Fruit fly (Drosophila melanogaster): Measurements from ENCODE around the gene rg.

Gene rg

dm6 chrX:5143810-5144209 lies 58.3 kb downstream of the rg start (continued):
- TF ChIP-seq CG8119 (GFP tag; IDR thresholded peaks at IDR 0.05) (0 out of 3 replicates have a peak, but pooled peaks have one; percentile 29), OdsH (GFP tag; optimal IDR thresholded peaks at IDR 0.05) (no peak), CG8632 (GFP tag; optimal IDR thresholded peaks at IDR 0.05) (no peak), Eip75B (GFP tag; optimal IDR thresholded peaks at IDR 0.05) (peak; percentile 1), Ets96B (tag; optimal IDR thresholded peaks at IDR 0.05) (no peak), CG3032 (tag; optimal IDR thresholded peaks at IDR 0.05) (peak; percentile 0), CG11902 (GFP tag; optimal IDR thresholded peaks at IDR 0.05) (no peak), Met (GFP tag; optimal IDR thresholded peaks at IDR 0.05) (no peak), pdm3 (GFP tag; optimal IDR thresholded peaks at IDR 0.05) (peak; percentile 18), Sox102F (GFP tag; optimal IDR thresholded peaks at IDR 0.05) (no peak), dsx (GFP tag; optimal IDR thresholded peaks at IDR 0.05; ENCODE audit: poor library complexity, severe bottlenecking) (no peak), CG6792 (GFP tag; optimal IDR thresholded peaks at IDR 0.05) (no peak), CG10669 (GFP tag; optimal IDR thresholded peaks at IDR 0.05) (peak; percentile 12), CG31627 (GFP tag; optimal IDR thresholded peaks at IDR 0.05) (no peak), CG10631 (GFP tag; optimal IDR thresholded peaks at IDR 0.05) (peak; percentile 1), CG15336 (GFP tag; IDR thresholded peaks at IDR 0.05) (peak; percentile 41; the same call in 1 of the 2 replicates), fkh (GFP tag; optimal IDR thresholded peaks at IDR 0.05) (no peak)

DNA sequence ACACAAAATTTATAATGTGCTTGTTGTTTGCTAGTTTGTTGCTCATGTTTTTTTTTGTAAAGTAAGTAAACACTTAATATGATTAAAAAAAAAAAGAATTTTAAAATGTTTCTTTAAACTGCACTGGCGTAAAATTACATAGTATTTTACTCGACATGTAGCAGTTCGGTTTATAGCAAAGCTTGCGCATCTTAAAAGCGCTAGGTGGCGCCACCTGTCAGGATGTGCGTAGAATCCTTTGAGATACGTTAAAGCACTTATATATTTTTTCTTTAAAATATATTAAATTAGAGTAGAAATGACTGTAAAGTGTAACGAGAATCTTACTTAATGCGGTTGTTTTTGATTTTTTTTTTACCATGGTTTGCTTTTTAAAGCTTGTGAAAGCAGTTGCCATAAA lies 67.3 kb downstream of the rg start:
- TF ChIP-seq CG1621 (tag; optimal IDR thresholded peaks at IDR 0.05), result no peak
- TF ChIP-seq CG6808 (GFP tag; optimal IDR thresholded peaks at IDR 0.05), result no peak
- no peak for TF ChIP-seq fd85E (GFP tag; optimal IDR thresholded peaks at IDR 0.05)
- TF ChIP-seq cyc (GFP tag; optimal IDR thresholded peaks at IDR 0.05), result no peak
- TF ChIP-seq ss (GFP tag; optimal IDR thresholded peaks at IDR 0.05), result no peak
- no peak for TF ChIP-seq CG6792 (GFP tag; optimal IDR thresholded peaks at IDR 0.05)
- TF ChIP-seq Eip93F (GFP tag; optimal IDR thresholded peaks at IDR 0.05), result no peak

DNA sequence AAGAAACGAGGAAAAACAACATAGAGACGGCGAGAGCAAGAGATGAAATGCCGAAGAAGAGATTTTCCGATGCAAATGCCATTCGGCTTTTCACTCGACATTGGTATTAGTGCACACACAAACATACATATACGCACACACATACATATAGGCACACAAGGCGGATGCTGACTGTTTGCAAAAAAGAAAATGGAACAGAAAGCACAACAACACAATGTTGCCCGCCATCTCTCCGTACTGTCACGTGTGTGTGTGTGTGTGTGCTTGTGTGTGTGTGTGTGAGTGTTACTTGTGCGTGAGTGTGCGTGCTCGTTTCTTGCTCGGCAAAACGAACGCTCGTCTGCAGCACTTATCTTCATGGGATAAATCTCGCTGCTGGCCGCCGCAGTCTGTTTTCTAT lies 79.4 kb downstream of the rg start:
- TF ChIP-seq topi (GFP tag; optimal IDR thresholded peaks at IDR 0.05) (no peak), CG15336 (GFP tag; IDR thresholded peaks at IDR 0.05) (no peak), CG3032 (tag; optimal IDR thresholded peaks at IDR 0.05) (no peak), spab (GFP tag; optimal IDR thresholded peaks at IDR 0.05) (no peak), CG16779 (tag; optimal IDR thresholded peaks at IDR 0.05) (no peak), CG34406 (GFP tag; optimal IDR thresholded peaks at IDR 0.05) (no peak), esn (GFP tag; optimal IDR thresholded peaks at IDR 0.05) (no peak), Sox14 (GFP tag; optimal IDR thresholded peaks at IDR 0.05) (no peak), vri (GFP tag; optimal IDR thresholded peaks at IDR 0.05) (no peak), CG6276 (GFP tag; optimal IDR thresholded peaks at IDR 0.05) (no peak), CG3919 (GFP tag; optimal IDR thresholded peaks at IDR 0.05) (no peak)

DNA sequence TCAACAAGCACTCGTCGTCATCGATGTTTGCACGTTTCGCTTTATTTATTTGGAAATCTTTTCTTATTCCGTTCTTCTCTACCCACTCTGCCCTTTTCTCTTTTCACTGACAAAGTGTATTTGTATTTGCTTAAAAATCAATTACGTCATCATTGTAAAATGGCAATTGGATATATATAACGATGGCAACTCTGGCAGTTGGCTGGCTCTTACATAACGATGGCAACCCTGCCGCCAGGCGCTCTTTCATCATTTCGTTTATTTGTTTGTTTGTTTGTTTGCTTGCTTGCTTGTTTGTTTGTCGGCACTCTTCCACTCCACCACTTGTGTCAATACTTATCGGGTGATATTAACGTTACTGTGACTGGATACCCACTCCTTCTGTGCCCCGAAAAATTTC lies 82.6 kb downstream of the rg start:
- TF ChIP-seq lz (GFP tag; optimal IDR thresholded peaks at IDR 0.05) (no peak), Hr38 (GFP tag; optimal IDR thresholded peaks at IDR 0.05) (no peak), fkh (GFP tag; optimal IDR thresholded peaks at IDR 0.05) (peak; percentile 4)

DNA sequence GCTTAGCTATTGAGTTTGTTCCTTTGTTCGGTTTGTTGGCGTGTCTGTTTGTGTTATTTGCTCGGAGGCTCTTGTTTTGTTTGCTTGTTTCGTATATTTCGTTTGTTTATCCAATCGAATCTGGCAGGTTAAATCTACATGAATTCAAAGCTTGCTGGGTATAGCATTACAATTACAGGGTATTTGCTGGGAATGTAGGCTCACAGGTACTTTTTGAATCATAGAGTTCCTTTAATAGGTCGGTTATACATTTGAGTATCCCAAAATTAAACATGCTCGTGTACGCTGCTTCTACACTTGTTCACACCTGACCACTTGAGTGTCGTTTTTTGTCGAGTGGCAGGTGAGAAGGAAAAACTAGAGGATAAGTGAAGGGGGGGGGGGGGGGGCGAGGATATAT lies 96.7 kb downstream of the rg start, which contains the start of gene CG5062:
Gene CG5062 (minus strand): TSS at position 101 of the 400 bp plus-strand sequence.
- TF ChIP-seq CG6163 (GFP tag; IDR thresholded peaks at IDR 0.05) (no peak), CG9139 (GFP tag; optimal IDR thresholded peaks at IDR 0.05) (no peak), CG10631 (GFP tag; optimal IDR thresholded peaks at IDR 0.05) (no peak), CG6276 (GFP tag; optimal IDR thresholded peaks at IDR 0.05) (no peak), CG6854 (GFP tag; optimal IDR thresholded peaks at IDR 0.05) (no peak), Sox102F (GFP tag; optimal IDR thresholded peaks at IDR 0.05) (no peak), net (GFP tag; optimal IDR thresholded peaks at IDR 0.05) (no peak), CG34406 (GFP tag; optimal IDR thresholded peaks at IDR 0.05) (no peak), cyc (GFP tag; optimal IDR thresholded peaks at IDR 0.05) (no peak), Eip93F (GFP tag; optimal IDR thresholded peaks at IDR 0.05) (no peak), spab (GFP tag; optimal IDR thresholded peaks at IDR 0.05) (no peak), ss (GFP tag; optimal IDR thresholded peaks at IDR 0.05) (no peak), Ets21C (GFP tag; optimal IDR thresholded peaks at IDR 0.05) (no peak), CG1621 (tag; optimal IDR thresholded peaks at IDR 0.05) (no peak), Blimp-1 (GFP tag; optimal IDR thresholded peaks at IDR 0.05) (no peak), Lpt (GFP tag; optimal IDR thresholded peaks at IDR 0.05) (no peak), CG16779 (tag; optimal IDR thresholded peaks at IDR 0.05) (no peak), salr (GFP tag; optimal IDR thresholded peaks at IDR 0.05) (no peak), CG7368 (GFP tag; optimal IDR thresholded peaks at IDR 0.05) (no peak), Sox14 (GFP tag; optimal IDR thresholded peaks at IDR 0.05) (no peak)
